Worm (Caenorhabditis elegans): ENCODE measurements around the gene egl-19.
A peak's percentile ranks its signal among the peaks of the same experiment; 100 is the strongest.

egl-19 gene

ce11 chrIV:7391534-7392343 lies 13.6 kb upstream of the egl-19 start (continued):
- TF ChIP-seq elt-3 (tag; optimal IDR thresholded peaks at IDR 0.05): no peak
- TF ChIP-seq tbx-2 (tag; optimal IDR thresholded peaks at IDR 0.05): peak; percentile 33
- TF ChIP-seq C34B4.2 (tag; optimal IDR thresholded peaks at IDR 0.05): no peak
- no peak for TF ChIP-seq tlp-1 (tag; optimal IDR thresholded peaks at IDR 0.05)
- TF ChIP-seq lin-14 (GFP tag; optimal IDR thresholded peaks at IDR 0.05): peak; percentile 83
- TF ChIP-seq nhr-47 (tag; optimal IDR thresholded peaks at IDR 0.05): peak; percentile 46
- no peak for TF ChIP-seq jun-1 (tag; optimal IDR thresholded peaks at IDR 0.05)
- no peak for TF ChIP-seq F16B12.6 (tag; optimal IDR thresholded peaks at IDR 0.05)
- TF ChIP-seq hlh-4 (tag; optimal IDR thresholded peaks at IDR 0.05): no peak
- TF ChIP-seq sptf-1 (tag; optimal IDR thresholded peaks at IDR 0.05): no peak
- TF ChIP-seq mdl-1 (tag; optimal IDR thresholded peaks at IDR 0.05): peak in 1 of 2 experiments; percentile 51
- no peak for TF ChIP-seq nhr-76 (tag; optimal IDR thresholded peaks at IDR 0.05)
- no peak for TF ChIP-seq zag-1 (tag; optimal IDR thresholded peaks at IDR 0.05)
- TF ChIP-seq fkh-8 (tag; optimal IDR thresholded peaks at IDR 0.05): peak; percentile 46
- TF ChIP-seq irx-1 (tag; optimal IDR thresholded peaks at IDR 0.05): peak; percentile 33
- no peak for TF ChIP-seq ceh-63 (GFP tag; optimal IDR thresholded peaks at IDR 0.05)
- peak; percentile 49 for TF ChIP-seq nhr-20 (tag; optimal IDR thresholded peaks at IDR 0.05)
- peak in 1 of 2 experiments; percentile 31 for TF ChIP-seq lin-35 (GFP tag; optimal IDR thresholded peaks at IDR 0.05)
- no peak for TF ChIP-seq pax-3 (tag; optimal IDR thresholded peaks at IDR 0.05)
- TF ChIP-seq isw-1 (GFP tag; IDR thresholded peaks at IDR 0.05): peak; percentile 54
- TF ChIP-seq nhr-90 (tag; optimal IDR thresholded peaks at IDR 0.05; ENCODE audit: poor library complexity): no peak
- no peak for TF ChIP-seq sup-37 (GFP tag; optimal IDR thresholded peaks at IDR 0.05)
- no peak for TF ChIP-seq pag-3 (tag; optimal IDR thresholded peaks at IDR 0.05; ENCODE audit: borderline replicate concordance, insufficient read depth)
- TF ChIP-seq fkh-4 (tag; optimal IDR thresholded peaks at IDR 0.05; ENCODE audit: borderline replicate concordance): no peak
- TF ChIP-seq hlh-17 (GFP tag; optimal IDR thresholded peaks at IDR 0.05; ENCODE audit: borderline replicate concordance): no peak
- TF ChIP-seq efl-3 (GFP tag; optimal IDR thresholded peaks at IDR 0.05): no peak
- TF ChIP-seq nhr-237 (tag; optimal IDR thresholded peaks at IDR 0.05): no peak
- TF ChIP-seq mab-9 (GFP tag; IDR thresholded peaks at IDR 0.05): no peak
- no peak for TF ChIP-seq pqm-1 (tag; optimal IDR thresholded peaks at IDR 0.05)
- peak; percentile 31 for TF ChIP-seq nhr-85 (tag)
- TF ChIP-seq egl-27 (tag; optimal IDR thresholded peaks at IDR 0.05): no peak
- TF ChIP-seq C16A3.4 (tag; optimal IDR thresholded peaks at IDR 0.05): no peak
- no peak for TF ChIP-seq ama-1 (optimal IDR thresholded peaks at IDR 0.05)
- TF ChIP-seq sox-4 (tag; optimal IDR thresholded peaks at IDR 0.05): no peak
- no peak for TF ChIP-seq lin-15B (tag; optimal IDR thresholded peaks at IDR 0.05)
- TF ChIP-seq zip-4 (GFP tag; optimal IDR thresholded peaks at IDR 0.05): peak; percentile 64
- TF ChIP-seq mep-1 (tag; optimal IDR thresholded peaks at IDR 0.05): no peak
- no peak for TF ChIP-seq unc-30 (tag; optimal IDR thresholded peaks at IDR 0.05)
- peak; percentile 43 for TF ChIP-seq snu-23 (GFP tag; optimal IDR thresholded peaks at IDR 0.05)
- TF ChIP-seq ztf-4 (tag; optimal IDR thresholded peaks at IDR 0.05): peak; percentile 50
- no peak for TF ChIP-seq fos-1 (tag; optimal IDR thresholded peaks at IDR 0.05)
- no peak for TF ChIP-seq aly-2 (tag; optimal IDR thresholded peaks at IDR 0.05)
- no peak for TF ChIP-seq ceh-8 (GFP tag; optimal IDR thresholded peaks at IDR 0.05)

All from whole organism, L1 larva.